Worm (Caenorhabditis elegans) whole organism, mixed stage, embryonic: ENCODE measurements around the gene C18B2.2.

Source experiments
- ceh-39 ChIP-seq: fragments of 150-350 bp; optimal IDR thresholded peaks from 2 replicates; lab custom pipeline; 2014; ENCODE audit warnings: missing biosample characterization, missing genetic modification characterization
- ces-1 ChIP-seq: fragments of 150-350 bp; optimal IDR thresholded peaks from 2 replicates; lab custom pipeline; 2014; ENCODE audit warnings: missing biosample characterization, missing genetic modification reagents, missing genetic modification characterization
- drap-1 ChIP-seq: fragments of 200-800 bp; sonication (Bioruptor generic); optimal IDR thresholded peaks from 3 replicates; lab custom pipeline; 2018; ENCODE audit warnings: mild to moderate bottlenecking, missing genetic modification characterization, missing compliant biosample characterization
- hlh-1 ChIP-seq: fragments of 150-350 bp; optimal IDR thresholded peaks from 2 replicates; lab custom pipeline; 2014; ENCODE audit warnings: missing biosample characterization, missing genetic modification reagents, missing genetic modification characterization
- lin-13 ChIP-seq: fragments of 150-350 bp; optimal IDR thresholded peaks from 2 replicates; lab custom pipeline; 2014; ENCODE audit warnings: missing biosample characterization, missing genetic modification characterization
- mls-2 ChIP-seq: sonication (generic microtip); optimal IDR thresholded peaks from 2 replicates; lab custom pipeline; 2016; ENCODE audit warnings: mild to moderate bottlenecking, missing genetic modification characterization, moderate library complexity, missing compliant biosample characterization
- nhr-237 ChIP-seq: fragments of 150-350 bp; optimal IDR thresholded peaks from 2 replicates; lab custom pipeline; 2014; ENCODE audit warnings: missing biosample characterization, missing genetic modification characterization
- nhr-28 ChIP-seq: fragments of 150-350 bp; optimal IDR thresholded peaks from 2 replicates; lab custom pipeline; 2014; ENCODE audit warnings: missing biosample characterization, missing genetic modification characterization
- nhr-76 ChIP-seq: sonication (generic microtip); optimal IDR thresholded peaks from 2 replicates; lab custom pipeline; 2017; ENCODE audit warnings: missing biosample characterization, missing genetic modification characterization
- pha-4 ChIP-seq: fragments of 150-350 bp; optimal IDR thresholded peaks from 2 replicates; lab custom pipeline; 2018; ENCODE audit warnings: missing biosample characterization, missing genetic modification reagents, missing genetic modification characterization
- snpc-4 ChIP-seq: fragments of 150-350 bp; optimal IDR thresholded peaks from 2 replicates; lab custom pipeline; 2014; ENCODE audit warnings: missing biosample characterization, missing genetic modification characterization
- unc-39 ChIP-seq: fragments of 150-350 bp; optimal IDR thresholded peaks from 2 replicates; lab custom pipeline; 2014; ENCODE audit warnings: missing biosample characterization, missing genetic modification characterization
- ztf-11 ChIP-seq: fragments of 150-350 bp; optimal IDR thresholded peaks from 2 replicates; lab custom pipeline; 2014; ENCODE audit warnings: missing biosample characterization, missing genetic modification characterization

ce11 chrX:3583436-3583835, 39.8 kb upstream of the C18B2.2 start:
- TF ChIP-seq nhr-76 (tag; lab: Kevin White, UChicago): no peak
- no peak for TF ChIP-seq drap-1
- TF ChIP-seq unc-39 (tag; lab: Kevin White, UChicago): no peak
- TF ChIP-seq nhr-237 (tag; lab: Kevin White, UChicago): no peak
- no peak for TF ChIP-seq pha-4
- TF ChIP-seq mls-2 (tag; lab: Kevin White, UChicago): no peak
- TF ChIP-seq ztf-11 (tag; lab: Kevin White, UChicago): no peak
- TF ChIP-seq hlh-1 (tag; lab: Kevin White, UChicago): no peak
- TF ChIP-seq ceh-39 (tag; lab: Kevin White, UChicago): no peak
- TF ChIP-seq nhr-28 (tag; lab: Kevin White, UChicago): no peak
- no peak for TF ChIP-seq lin-13 (tag; lab: Kevin White, UChicago)
- no peak for TF ChIP-seq snpc-4 (tag; lab: Kevin White, UChicago)
- no peak for TF ChIP-seq ces-1 (GFP tag; lab: Kevin White, UChicago)
